Fruit fly (Drosophila melanogaster) whole organism, embryonic: Measurements from ENCODE around the gene Gpdh1.

ENCODE experiments used
- Abd-B ChIP-seq: fragments of 200-800 bp; sonication (Bioruptor generic); optimal IDR thresholded peaks from 2 replicates; lab custom pipeline; 2018; ENCODE audit warnings: missing biosample characterization, mild to moderate bottlenecking, missing genetic modification characterization, moderate library complexity
- Antp ChIP-seq: fragments of 200-800 bp; sonication (Bioruptor generic); optimal IDR thresholded peaks from 3 replicates; lab custom pipeline; 2016; ENCODE audit warnings: missing biosample characterization, missing genetic modification characterization
- CG10321 ChIP-seq: fragments of 200-800 bp; sonication (Bioruptor generic); IDR thresholded peaks from 2 replicates; pipeline ENCODE4 v1.3.6; 2022; ENCODE audit warnings: missing biosample characterization, missing genetic modification characterization
- CG11560 ChIP-seq: fragments of 200-800 bp; sonication (Bioruptor generic); IDR thresholded peaks from 3 replicates; pipeline ENCODE4 v1.3.6; 2022; ENCODE audit warnings: missing biosample characterization, missing genetic modification characterization
- CG12155 ChIP-seq: fragments of 200-800 bp; sonication (Bioruptor generic); optimal IDR thresholded peaks from 3 replicates; lab custom pipeline; 2016; ENCODE audit warnings: missing biosample characterization, missing genetic modification characterization
- CG14441 ChIP-seq: fragments of 200-800 bp; sonication (Bioruptor generic); IDR thresholded peaks from 2 replicates; pipeline ENCODE4 v1.3.6; 2022; ENCODE audit warnings: missing biosample characterization, missing genetic modification characterization
- CG17328 ChIP-seq: fragments of 200-800 bp; sonication (Bioruptor generic); IDR thresholded peaks from 2 replicates; pipeline ENCODE4 v1.3.6; 2022; ENCODE audit warnings: missing biosample characterization, missing genetic modification characterization
- CG2116 ChIP-seq: fragments of 200-800 bp; sonication (Bioruptor generic); optimal IDR thresholded peaks from 3 replicates; lab custom pipeline; 2018; ENCODE audit warnings: missing biosample characterization, mild to moderate bottlenecking, missing genetic modification characterization
- CG32532 ChIP-seq: fragments of 200-800 bp; sonication (Bioruptor generic); IDR thresholded peaks from 2 replicates; pipeline ENCODE4 v1.3.6; 2022; ENCODE audit warnings: missing biosample characterization, missing genetic modification characterization
- CG4404 ChIP-seq: fragments of 200-800 bp; sonication (Bioruptor generic); IDR thresholded peaks from 2 replicates; pipeline ENCODE4 v1.3.6; 2022; ENCODE audit warnings: missing biosample characterization, missing genetic modification characterization
- CG4707 ChIP-seq: fragments of 200-800 bp; sonication (Bioruptor generic); optimal IDR thresholded peaks from 2 replicates; lab custom pipeline; 2018; ENCODE audit warnings: missing biosample characterization, mild to moderate bottlenecking, missing genetic modification characterization, moderate library complexity
- CG4730 ChIP-seq: fragments of 200-800 bp; sonication (Bioruptor generic); IDR thresholded peaks from 2 replicates; pipeline ENCODE4 v1.3.6; 2022; ENCODE audit warnings: missing biosample characterization, missing genetic modification characterization
- CG6272 ChIP-seq: fragments of 200-800 bp; sonication (Bioruptor generic); IDR thresholded peaks from 2 replicates; pipeline ENCODE4 v1.3.6; 2022; ENCODE audit warnings: missing biosample characterization, missing genetic modification characterization
- CG6654 ChIP-seq: fragments of 200-800 bp; sonication (Bioruptor generic); optimal IDR thresholded peaks from 2 replicates; lab custom pipeline; 2017; ENCODE audit warnings: missing biosample characterization, mild to moderate bottlenecking, missing genetic modification characterization
- CG7928 ChIP-seq: fragments of 200-800 bp; sonication (Bioruptor generic); optimal IDR thresholded peaks from 2 replicates; lab custom pipeline; 2017; ENCODE audit warnings: missing biosample characterization, mild to moderate bottlenecking, missing genetic modification characterization
- CG8359 ChIP-seq: fragments of 200-800 bp; sonication (Bioruptor generic); optimal IDR thresholded peaks from 2 replicates; lab custom pipeline; 2017; ENCODE audit warnings: missing biosample characterization, mild to moderate bottlenecking, missing genetic modification characterization, borderline replicate concordance
- Dad ChIP-seq: fragments of 200-800 bp; sonication (Bioruptor generic); optimal IDR thresholded peaks from 3 replicates; lab custom pipeline; 2016; ENCODE audit warnings: missing biosample characterization, missing genetic modification characterization
- Eip74EF ChIP-seq, 2 experiments: fragments of 200-800 bp in 1 of 2; fragments of >200 bp in 1 of 2; sonication (Bioruptor generic) in 1 of 2; optimal IDR thresholded peaks; 2 replicates each; lab custom pipeline; 2017 to 2019; ENCODE audit warnings: missing biosample characterization in 2 of 2, missing genetic modification characterization in 2 of 2, mild to moderate bottlenecking in 1 of 2, moderate library complexity in 1 of 2
- Gug ChIP-seq: fragments of 200-800 bp; sonication (Bioruptor generic); IDR thresholded peaks from 4 replicates; pipeline ENCODE4 v1.3.6; 2022; ENCODE audit warnings: missing biosample characterization, missing genetic modification characterization
- Hand ChIP-seq: fragments of 200-800 bp; sonication (Bioruptor generic); optimal IDR thresholded peaks from 2 replicates; lab custom pipeline; 2017; ENCODE audit warnings: mild to moderate bottlenecking, missing biosample characterization, missing genetic modification reagents, missing genetic modification characterization
- Hr51 ChIP-seq, 2 experiments: fragments of 200-800 bp; sonication (Bioruptor generic); optimal IDR thresholded peaks; 2 replicates in 1 of 2; 3 replicates in 1 of 2; lab custom pipeline; 2016 to 2018; ENCODE audit warnings: missing biosample characterization in 2 of 2, missing genetic modification characterization in 2 of 2, mild to moderate bottlenecking in 1 of 2, moderate library complexity in 1 of 2
- Max ChIP-seq: fragments of 200-800 bp; sonication (Bioruptor generic); optimal IDR thresholded peaks from 2 replicates; lab custom pipeline; 2016; ENCODE audit warnings: missing biosample characterization, mild to moderate bottlenecking, missing genetic modification characterization
- Mrtf ChIP-seq: fragments of 200-800 bp; sonication (Bioruptor generic); IDR thresholded peaks from 3 replicates; pipeline ENCODE4 v1.3.6; 2022; ENCODE audit warnings: missing biosample characterization, missing genetic modification characterization
- Oli ChIP-seq: fragments of 200-800 bp; sonication (Bioruptor generic); optimal IDR thresholded peaks from 2 replicates; lab custom pipeline; 2018; ENCODE audit warnings: missing biosample characterization, mild to moderate bottlenecking, missing genetic modification characterization, moderate library complexity
- Poxn ChIP-seq: fragments of 200-800 bp; sonication (Bioruptor generic); IDR thresholded peaks from 2 replicates; pipeline ENCODE4 v1.3.6; 2022; ENCODE audit warnings: missing biosample characterization, missing genetic modification characterization
- Spps ChIP-seq: fragments of 200-800 bp; sonication (Bioruptor generic); optimal IDR thresholded peaks from 2 replicates; lab custom pipeline; 2018; ENCODE audit warnings: missing biosample characterization, mild to moderate bottlenecking, missing genetic modification characterization
- ash1 ChIP-seq: fragments of 200-800 bp; sonication (Bioruptor generic); optimal IDR thresholded peaks from 2 replicates; lab custom pipeline; 2018; ENCODE audit warnings: missing biosample characterization, mild to moderate bottlenecking, missing genetic modification characterization
- az2 ChIP-seq: fragments of 200-800 bp; sonication (Bioruptor generic); optimal IDR thresholded peaks from 3 replicates; lab custom pipeline; 2016; ENCODE audit warnings: missing biosample characterization, missing genetic modification characterization
- danr ChIP-seq: fragments of 200-800 bp; sonication (Bioruptor generic); IDR thresholded peaks from 2 replicates; pipeline ENCODE4 v1.3.6; 2022; ENCODE audit warnings: missing biosample characterization, missing genetic modification characterization
- dmrt11E ChIP-seq: fragments of 200-800 bp; sonication (Bioruptor generic); optimal IDR thresholded peaks from 3 replicates; lab custom pipeline; 2018; ENCODE audit warnings: missing biosample characterization, mild to moderate bottlenecking, missing genetic modification characterization, moderate library complexity
- ewg ChIP-seq: fragments of 200-800 bp; sonication (Bioruptor generic); optimal IDR thresholded peaks from 3 replicates; lab custom pipeline; 2017; ENCODE audit warnings: mild to moderate bottlenecking, missing biosample characterization, missing genetic modification reagents, missing genetic modification characterization
- fd102C ChIP-seq: fragments of 200-800 bp; sonication (Bioruptor generic); optimal IDR thresholded peaks from 2 replicates; lab custom pipeline; 2018; ENCODE audit warnings: missing biosample characterization, mild to moderate bottlenecking, missing genetic modification characterization, moderate library complexity
- gro ChIP-seq: fragments of 200-800 bp; sonication (Bioruptor generic); optimal IDR thresholded peaks from 2 replicates; lab custom pipeline; 2016; ENCODE audit warnings: missing biosample characterization, missing genetic modification characterization
- gt ChIP-seq: fragments of 200-800 bp; sonication (Bioruptor generic); IDR thresholded peaks from 2 replicates; pipeline ENCODE4 v1.3.6; 2022; ENCODE audit warnings: missing biosample characterization, missing genetic modification characterization
- hbn ChIP-seq: fragments of 200-800 bp; sonication (Bioruptor generic); IDR thresholded peaks from 2 replicates; pipeline ENCODE4 v1.3.6; 2022; ENCODE audit warnings: missing biosample characterization, missing genetic modification characterization; ENCODE audit not compliant: partially characterized antibody
- hkb ChIP-seq, 2 experiments: fragments of 200-800 bp in 1 of 2; fragments of >200 bp in 1 of 2; sonication (Bioruptor generic) in 1 of 2; IDR thresholded peaks in 1 of 2; optimal IDR thresholded peaks in 1 of 2; 2 replicates each; pipeline versions ENCODE4 v1.3.6 to Lab custom; 2017 to 2022; ENCODE audit warnings: missing biosample characterization in 1 of 2, missing genetic modification characterization in 1 of 2
- ind ChIP-seq: fragments of 200-800 bp; sonication (Bioruptor generic); optimal IDR thresholded peaks from 3 replicates; lab custom pipeline; 2016; ENCODE audit warnings: missing biosample characterization, missing genetic modification characterization
- p53 ChIP-seq: fragments of 200-800 bp; sonication (Bioruptor generic); optimal IDR thresholded peaks from 2 replicates; lab custom pipeline; 2016; ENCODE audit warnings: missing biosample characterization, missing genetic modification characterization
- pan ChIP-seq, 4 experiments: fragments of >200 bp in 3 of 4; fragments of 200-800 bp in 1 of 4; sonication (Bioruptor generic) in 1 of 4; optimal IDR thresholded peaks in 3 of 4; IDR thresholded peaks in 1 of 4; 2 replicates each; pipeline versions ENCODE4 v1.3.6 to Lab custom; 2017 to 2022; ENCODE audit warnings: missing biosample characterization in 2 of 4, missing genetic modification characterization in 2 of 4, mixed read lengths in 1 of 4
- pita ChIP-seq: fragments of 200-800 bp; sonication (Bioruptor generic); optimal IDR thresholded peaks from 2 replicates; lab custom pipeline; 2017; ENCODE audit warnings: missing biosample characterization, mild to moderate bottlenecking, missing genetic modification characterization
- salm ChIP-seq: fragments of 200-800 bp; sonication (Bioruptor generic); optimal IDR thresholded peaks from 2 replicates; lab custom pipeline; 2018; ENCODE audit warnings: missing biosample characterization, mild to moderate bottlenecking, missing genetic modification characterization
- slou ChIP-seq: fragments of 200-800 bp; sonication (Bioruptor generic); optimal IDR thresholded peaks from 3 replicates; lab custom pipeline; 2016; ENCODE audit warnings: missing biosample characterization, missing genetic modification characterization
- stwl ChIP-seq: fragments of 200-800 bp; sonication (Bioruptor generic); optimal IDR thresholded peaks from 3 replicates; lab custom pipeline; 2018; ENCODE audit warnings: missing biosample characterization, mild to moderate bottlenecking, missing genetic modification characterization, moderate library complexity
- tap ChIP-seq: fragments of 200-800 bp; optimal IDR thresholded peaks from 3 replicates; lab custom pipeline; 2019; ENCODE audit warnings: missing biosample characterization, mild to moderate bottlenecking, missing genetic modification characterization, moderate library complexity
- tll ChIP-seq, 2 experiments: fragments of 200-800 bp in 1 of 2; fragments of >200 bp in 1 of 2; sonication (Bioruptor generic) in 1 of 2; optimal IDR thresholded peaks; 2 replicates each; lab custom pipeline; 2017 to 2019; ENCODE audit warnings: missing biosample characterization in 2 of 2, missing genetic modification characterization in 2 of 2, mild to moderate bottlenecking in 1 of 2, moderate library complexity in 1 of 2
- zf30C ChIP-seq: fragments of 200-800 bp; sonication (Bioruptor generic); optimal IDR thresholded peaks from 3 replicates; lab custom pipeline; 2018; ENCODE audit warnings: missing biosample characterization, mild to moderate bottlenecking, missing genetic modification characterization

Gene Gpdh1

DNA sequence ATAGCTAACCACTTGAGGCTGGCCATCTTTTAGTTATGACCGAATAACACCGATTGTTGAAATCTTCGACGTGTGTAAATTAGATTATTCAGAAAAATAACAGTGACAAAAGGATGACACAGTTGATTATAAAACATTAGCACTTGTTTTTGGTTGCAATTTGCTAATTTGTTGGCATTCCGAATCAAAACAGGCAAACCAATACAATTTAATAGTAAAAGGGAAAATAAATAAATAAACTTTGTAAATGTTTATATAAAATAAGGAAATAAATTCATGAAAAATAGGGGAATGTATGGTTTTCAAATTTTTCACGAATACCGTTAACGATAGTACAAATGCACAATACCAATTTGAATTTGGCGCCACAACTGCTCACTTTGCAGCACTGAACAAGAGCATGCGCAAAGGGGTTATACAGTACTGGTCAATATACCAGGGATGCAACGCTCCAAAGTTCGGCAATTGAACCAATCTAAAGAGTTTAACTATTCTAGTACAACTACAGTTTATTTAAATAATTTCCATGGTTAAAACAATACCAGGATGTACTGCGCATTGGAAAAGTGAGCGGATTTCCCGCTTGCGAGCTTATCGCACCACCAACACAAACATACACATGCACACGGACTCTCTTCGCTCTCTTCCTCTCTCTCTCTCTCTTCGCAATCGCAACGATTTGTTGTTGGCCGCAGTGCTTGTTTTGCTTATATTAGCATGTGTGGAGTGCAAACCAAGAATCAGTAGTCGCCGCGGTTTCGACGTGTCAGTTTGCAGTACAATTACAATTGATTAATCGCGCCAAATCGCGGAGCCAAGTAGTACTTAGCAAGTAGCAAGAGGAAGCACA is at the start of gene Gpdh1, which contains the start of gene Sfp26Ad (continued):
- TF ChIP-seq Poxn (GFP tag; lab: Robert Waterston, UW) (no peak), Oli (tag; lab: Kevin White, UChicago) (peak; percentile 22), ewg (GFP tag; lab: Kevin White, UChicago) (peak; percentile 100), Spps (tag; lab: Kevin White, UChicago) (peak; percentile 11), ind (GFP tag; lab: Kevin White, UChicago) (peak; percentile 83), hbn (GFP tag; lab: Robert Waterston, UW) (no peak; the same call in 1 of the 2 replicates), slou (peak; percentile 74), tap (no peak), Hand (GFP tag; lab: Kevin White, UChicago) (peak; percentile 62), Eip74EF (GFP tag; optimal IDR thresholded peaks at IDR 0.05; lab: Kevin White, UChicago) (peak in 1 of 2 experiments; percentile 38), CG7928 (GFP tag; lab: Kevin White, UChicago) (peak; percentile 99), pan (optimal IDR thresholded peaks at IDR 0.05; lab: Kevin White, UChicago) (no peak), pan (GFP tag; optimal IDR thresholded peaks at IDR 0.05 in 1 of 2, IDR thresholded peaks at IDR 0.05 in 1 of 2) (peak in 1 of 2 experiments; percentile 63), Gug (GFP tag; lab: Robert Waterston, UW) (peak; percentile 50; the same call in 3 of the 4 replicates), Hr51 (GFP tag; optimal IDR thresholded peaks at IDR 0.05; lab: Kevin White, UChicago) (peak; percentile 64 to 88), az2 (GFP tag; lab: Kevin White, UChicago) (peak; percentile 74), CG6654 (GFP tag; lab: Kevin White, UChicago) (no peak), CG10321 (GFP tag; lab: Robert Waterston, UW) (no peak), CG2116 (GFP tag; lab: Kevin White, UChicago) (peak; percentile 79), CG11560 (no peak), dmrt11E (tag; lab: Kevin White, UChicago) (peak; percentile 38), pita (GFP tag; lab: Kevin White, UChicago) (no peak), stwl (tag; lab: Kevin White, UChicago) (peak; percentile 85), Mrtf (peak; percentile 46; the same call in 1 of the 3 replicates), CG8359 (no peak), zf30C (GFP tag; lab: Kevin White, UChicago) (no peak), CG4707 (GFP tag; lab: Kevin White, UChicago) (peak; percentile 13), CG12155 (GFP tag; lab: Kevin White, UChicago) (peak; percentile 85), p53 (GFP tag; lab: Kevin White, UChicago) (peak; percentile 38), CG32532 (GFP tag; lab: Robert Waterston, UW) (peak; percentile 80), danr (GFP tag; lab: Robert Waterston, UW) (no peak), tll (GFP tag; optimal IDR thresholded peaks at IDR 0.05; lab: Kevin White, UChicago) (peak in 1 of 2 experiments; percentile 12), ash1 (no peak), CG6272 (GFP tag; lab: Robert Waterston, UW) (no peak; the same call in 1 of the 2 replicates), fd102C (GFP tag; lab: Kevin White, UChicago) (peak; percentile 2), CG4730 (GFP tag; lab: Robert Waterston, UW) (peak; percentile 47; the same call in 1 of the 2 replicates), Dad (peak; percentile 79), gt (0 out of 2 replicates have a peak, but pooled peaks have one; percentile 28), CG4404 (peak; percentile 32; the same call in 1 of the 2 replicates), gro (GFP tag; lab: Kevin White, UChicago) (peak; percentile 70), CG17328 (GFP tag; lab: Robert Waterston, UW) (peak; percentile 66; the same call in 1 of the 2 replicates), CG14441 (GFP tag; lab: Robert Waterston, UW) (peak; percentile 60), Antp (peak; percentile 80), Abd-B (peak; percentile 33), salm (tag; lab: Kevin White, UChicago) (peak; percentile 60), Max (GFP tag; lab: Kevin White, UChicago) (peak; percentile 79), hkb (optimal IDR thresholded peaks at IDR 0.05; lab: Kevin White, UChicago) (no peak), hkb (GFP tag; IDR thresholded peaks at IDR 0.05; lab: Robert Waterston, UW) (peak; percentile 74)
